Worm (Caenorhabditis elegans): Measurements from ENCODE around the gene W02A2.12.

W02A2.12 gene

ce11 chrIV:13388779-13389178 lies 40.1 kb upstream of the W02A2.12 start:
- TF ChIP-seq dve-1 (tag; optimal IDR thresholded peaks at IDR 0.05) = peak; percentile 35
- TF ChIP-seq hlh-15 (tag; optimal IDR thresholded peaks at IDR 0.05) = no peak

- TF ChIP-seq ceh-14 (tag; optimal IDR thresholded peaks at IDR 0.05) = no peak
- no peak for TF ChIP-seq unc-42 (tag; optimal IDR thresholded peaks at IDR 0.05)
- TF ChIP-seq mec-3 (tag; optimal IDR thresholded peaks at IDR 0.05; ENCODE audit: borderline replicate concordance) = no peak
- no peak for TF ChIP-seq pag-3 (tag; optimal IDR thresholded peaks at IDR 0.05; ENCODE audit: borderline replicate concordance)
- TF ChIP-seq sox-2 (GFP tag; IDR thresholded peaks at IDR 0.05) = no peak
- no peak for TF ChIP-seq pax-1 (tag; optimal IDR thresholded peaks at IDR 0.05)
- no peak for TF ChIP-seq unc-55 (GFP tag; optimal IDR thresholded peaks at IDR 0.05)
- TF ChIP-seq che-1 (tag; optimal IDR thresholded peaks at IDR 0.05) = no peak
- TF ChIP-seq ceh-19 (GFP tag; optimal IDR thresholded peaks at IDR 0.05) = no peak
- no peak for TF ChIP-seq Y22D7AL.16 (tag; optimal IDR thresholded peaks at IDR 0.05)
Observed at ce11 chrIV:13386903-13387302, 38.3 kb upstream of the W02A2.12 start, which contains the start of gene lsm-3. TSS of gene lsm-3 (plus strand) at chrIV:13387203.

DNA sequence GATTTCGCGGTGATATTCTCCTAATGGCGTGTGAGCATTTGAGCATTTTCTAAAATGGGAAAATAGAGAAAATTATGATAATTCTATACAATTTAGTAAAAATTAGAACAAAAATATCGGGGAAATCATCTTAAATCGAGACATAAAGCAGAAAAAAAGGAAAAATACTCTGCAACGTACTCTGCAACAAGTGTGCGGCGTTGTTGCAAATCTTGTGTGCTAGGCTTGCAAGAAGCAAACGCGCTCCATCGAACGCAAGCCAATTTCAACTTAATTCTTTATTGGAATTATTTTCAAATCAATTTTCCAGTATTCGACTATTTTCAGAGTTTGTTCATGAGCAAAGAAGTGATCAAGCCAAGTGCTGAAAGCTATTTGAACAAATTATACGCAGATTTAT lies 37.4 kb upstream of the W02A2.12 start, which contains the start of the genes Y62E10A.20, Y62E10A.23 and mdt-9:
TSS of gene Y62E10A.20 (minus strand) at position 49 of the 400 bp plus-strand sequence.
TSS of gene Y62E10A.23 (plus strand) at position 282 of the 400 bp plus-strand sequence.
TSS of gene mdt-9 (plus strand) at position 338 of the 400 bp plus-strand sequence.
- TF ChIP-seq pha-2 (tag; optimal IDR thresholded peaks at IDR 0.05) (peak; percentile 54), zip-5 (tag; optimal IDR thresholded peaks at IDR 0.05) (peak; percentile 33), dmd-4 (tag; optimal IDR thresholded peaks at IDR 0.05; ENCODE audit: borderline replicate concordance) (no peak), ztf-16 (tag; optimal IDR thresholded peaks at IDR 0.05) (peak; percentile 61), ceh-30 (tag; optimal IDR thresholded peaks at IDR 0.05) (no peak), unc-3 (GFP tag; conservative IDR thresholded peaks at IDR 0.05) (peak; percentile 70; the same call in 1 of the 2 replicates), unc-3 (tag; optimal IDR thresholded peaks at IDR 0.05) (peak; percentile 68), K02D7.2 (tag; optimal IDR thresholded peaks at IDR 0.05) (peak; percentile 52), ceh-6 (GFP tag; optimal IDR thresholded peaks at IDR 0.05) (peak; percentile 58), eyg-1 (tag; optimal IDR thresholded peaks at IDR 0.05) (peak; percentile 27), ttx-3 (tag; optimal IDR thresholded peaks at IDR 0.05) (peak; percentile 63), F13H6.1 (tag; optimal IDR thresholded peaks at IDR 0.05) (peak; percentile 28), Y22D7AL.16 (tag; optimal IDR thresholded peaks at IDR 0.05) (no peak), ahr-1 (tag; optimal IDR thresholded peaks at IDR 0.05) (peak; percentile 36), pros-1 (tag; optimal IDR thresholded peaks at IDR 0.05) (peak; percentile 42), ceh-14 (tag; optimal IDR thresholded peaks at IDR 0.05) (peak; percentile 88), ceh-24 (tag; optimal IDR thresholded peaks at IDR 0.05) (peak; percentile 14), hlh-15 (tag; optimal IDR thresholded peaks at IDR 0.05) (peak; percentile 49), unc-42 (tag; optimal IDR thresholded peaks at IDR 0.05) (peak; percentile 89), pax-1 (tag; optimal IDR thresholded peaks at IDR 0.05) (peak; percentile 24), pha-4 (tag; optimal IDR thresholded peaks at IDR 0.05) (no peak), tbx-2 (tag; optimal IDR thresholded peaks at IDR 0.05) (peak; percentile 67), madf-2 (tag; optimal IDR thresholded peaks at IDR 0.05) (peak; percentile 40), ceh-45 (GFP tag; IDR thresholded peaks at IDR 0.05) (0 out of 2 replicates have a peak, but pooled peaks have one; percentile 52), K09A11.1 (tag; optimal IDR thresholded peaks at IDR 0.05; ENCODE audit: insufficient read depth) (peak; percentile 77), ceh-19 (GFP tag; optimal IDR thresholded peaks at IDR 0.05) (peak; percentile 70), npax-4 (tag; optimal IDR thresholded peaks at IDR 0.05) (peak; percentile 35), sox-4 (tag; optimal IDR thresholded peaks at IDR 0.05) (peak; percentile 59), ref-2 (tag; optimal IDR thresholded peaks at IDR 0.05) (peak; percentile 77), mec-3 (tag; optimal IDR thresholded peaks at IDR 0.05; ENCODE audit: borderline replicate concordance) (no peak), elt-2 (tag; optimal IDR thresholded peaks at IDR 0.05) (peak; percentile 80), unc-55 (GFP tag; optimal IDR thresholded peaks at IDR 0.05) (peak; percentile 4), sdc-2 (tag; optimal IDR thresholded peaks at IDR 0.05) (no peak), ceh-18 (tag; optimal IDR thresholded peaks at IDR 0.05) (peak; percentile 46), ama-1 (optimal IDR thresholded peaks at IDR 0.05) (no peak), nhr-232 (tag; optimal IDR thresholded peaks at IDR 0.05) (no peak), sox-2 (GFP tag; IDR thresholded peaks at IDR 0.05) (peak; percentile 15; the same call in 1 of the 2 replicates), pag-3 (tag; optimal IDR thresholded peaks at IDR 0.05; ENCODE audit: borderline replicate concordance) (no peak), odd-2 (tag; optimal IDR thresholded peaks at IDR 0.05) (peak; percentile 25), fax-1 (tag; optimal IDR thresholded peaks at IDR 0.05) (peak; percentile 91), hlh-30 (tag; optimal IDR thresholded peaks at IDR 0.05; ENCODE audit: insufficient read depth) (peak; percentile 2), T23F11.4 (GFP tag; optimal IDR thresholded peaks at IDR 0.05) (peak; percentile 66), tbx-7 (tag; optimal IDR thresholded peaks at IDR 0.05) (peak; percentile 10), unc-86 (tag; optimal IDR thresholded peaks at IDR 0.05) (peak; percentile 55), gmeb-2 (tag; optimal IDR thresholded peaks at IDR 0.05) (peak; percentile 49)
